Worm (Caenorhabditis elegans) whole organism, L4 larva: ENCODE data around the gene ZK430.5.

Experiments
- F37D6.2 ChIP-seq: sonication (generic microtip); optimal IDR thresholded peaks from 2 replicates; lab custom pipeline; 2016; ENCODE audit warnings: mild to moderate bottlenecking, missing genetic modification characterization, missing compliant biosample characterization
- F49E8.2 ChIP-seq: sonication (generic microtip); optimal IDR thresholded peaks from 2 replicates; lab custom pipeline; 2016; ENCODE audit warnings: missing compliant biosample characterization, mild to moderate bottlenecking, missing genetic modification characterization, borderline replicate concordance
- R02D3.7 ChIP-seq: fragments of 150-350 bp; sonication (generic microtip); optimal IDR thresholded peaks from 3 replicates; lab custom pipeline; 2014; ENCODE audit warnings: missing biosample characterization, missing genetic modification characterization
- ZK546.5 ChIP-seq, 2 experiments: sonication (generic microtip); optimal IDR thresholded peaks; 2 replicates each; lab custom pipeline; 2017; ENCODE audit warnings: missing biosample characterization in 2 of 2, missing genetic modification characterization in 2 of 2
- ama-1 ChIP-seq: fragments of 150-350 bp; optimal IDR thresholded peaks from 2 replicates; lab custom pipeline; 2014; ENCODE audit warnings: inconsistent platforms, mixed read lengths
- arid-1 ChIP-seq: fragments of 200-800 bp; sonication (Bioruptor generic); conservative IDR thresholded peaks from 2 replicates; pipeline ENCODE4 v1.3.6; 2022; ENCODE audit warnings: missing genetic modification reagents, missing genetic modification characterization, missing compliant biosample characterization
- attf-4 ChIP-seq: sonication (generic microtip); optimal IDR thresholded peaks from 3 replicates; lab custom pipeline; 2017; ENCODE audit warnings: missing biosample characterization, missing genetic modification characterization
- ceh-32 ChIP-seq: sonication (generic microtip); optimal IDR thresholded peaks from 2 replicates; lab custom pipeline; 2016; ENCODE audit warnings: mild to moderate bottlenecking, missing genetic modification characterization, missing compliant biosample characterization; ENCODE audit not compliant: poor library complexity
- cey-2 ChIP-seq: sonication (generic microtip); optimal IDR thresholded peaks from 3 replicates; lab custom pipeline; 2017; ENCODE audit warnings: missing genetic modification characterization, mild to moderate bottlenecking, missing compliant biosample characterization, antibody characterized with exemption, borderline replicate concordance; ENCODE audit not compliant: insufficient read depth
- daf-12 ChIP-seq: fragments of 150-350 bp; optimal IDR thresholded peaks from 2 replicates; lab custom pipeline; 2014; ENCODE audit warnings: missing biosample characterization, missing genetic modification reagents, missing genetic modification characterization
- daf-16 ChIP-seq, 3 experiments: sonication (generic microtip); optimal IDR thresholded peaks; 2 replicates each; lab custom pipeline; 2016 to 2017; ENCODE audit warnings: missing genetic modification characterization in 3 of 3, missing genetic modification reagents in 3 of 3, mild to moderate bottlenecking in 2 of 3, missing compliant biosample characterization in 2 of 3, missing biosample characterization in 1 of 3, moderate library complexity in 1 of 3
- daf-19 ChIP-seq: fragments of 200-800 bp; sonication (Bioruptor generic); conservative IDR thresholded peaks from 2 replicates; pipeline ENCODE4 v1.3.6; 2022; ENCODE audit warnings: missing genetic modification characterization, missing compliant biosample characterization
- dpl-1 ChIP-seq: fragments of 150-350 bp; optimal IDR thresholded peaks from 2 replicates; lab custom pipeline; 2014; ENCODE audit warnings: missing biosample characterization, missing genetic modification reagents, missing genetic modification characterization
- duxl-1 ChIP-seq: sonication (generic microtip); optimal IDR thresholded peaks from 2 replicates; lab custom pipeline; 2016; ENCODE audit warnings: mild to moderate bottlenecking, missing genetic modification characterization, moderate library complexity, missing compliant biosample characterization; ENCODE audit not compliant: poor library complexity
- fkh-10 ChIP-seq: fragments of 150-350 bp; optimal IDR thresholded peaks from 2 replicates; lab custom pipeline; 2014; ENCODE audit warnings: missing biosample characterization, missing genetic modification reagents, missing genetic modification characterization
- gei-8 ChIP-seq: fragments of 200-800 bp; sonication (Bioruptor generic); optimal IDR thresholded peaks from 2 replicates; lab custom pipeline; 2018; ENCODE audit warnings: mild to moderate bottlenecking, missing genetic modification characterization, missing compliant biosample characterization
- hif-1 ChIP-seq, 2 experiments: sonication (generic microtip); optimal IDR thresholded peaks; 2 replicates each; lab custom pipeline; 2016 to 2017; ENCODE audit warnings: missing compliant biosample characterization in 2 of 2, missing genetic modification characterization in 2 of 2, missing genetic modification reagents in 2 of 2, missing genotype in 2 of 2, mild to moderate bottlenecking in 1 of 2
- hlh-30 ChIP-seq: sonication (generic microtip); optimal IDR thresholded peaks from 2 replicates; lab custom pipeline; 2017; ENCODE audit warnings: antibody characterized with exemption, mild to moderate bottlenecking, missing genetic modification characterization, missing compliant biosample characterization; ENCODE audit not compliant: insufficient read depth
- jun-1 ChIP-seq: fragments of 150-350 bp; optimal IDR thresholded peaks from 2 replicates; lab custom pipeline; 2014; ENCODE audit warnings: missing biosample characterization, missing genetic modification reagents, missing genetic modification characterization
- lim-7 ChIP-seq: fragments of 200-800 bp; sonication (Bioruptor generic); IDR thresholded peaks from 2 replicates; pipeline ENCODE4 v1.3.6; 2022; ENCODE audit warnings: missing genetic modification characterization, missing compliant biosample characterization
- lin-13 ChIP-seq: fragments of 150-350 bp; optimal IDR thresholded peaks from 2 replicates; lab custom pipeline; 2014; ENCODE audit warnings: missing biosample characterization, missing genetic modification reagents, missing genetic modification characterization
- lin-29 ChIP-seq: fragments of 200-800 bp; sonication (Bioruptor generic); IDR thresholded peaks from 2 replicates; pipeline ENCODE4 v1.3.6; 2022; ENCODE audit warnings: missing genetic modification reagents, missing genetic modification characterization, missing compliant biosample characterization
- lin-38 ChIP-seq: fragments of 200-800 bp; sonication (Bioruptor generic); IDR thresholded peaks from 2 replicates; pipeline ENCODE4 v1.3.6; 2022; ENCODE audit warnings: missing genetic modification reagents, missing genetic modification characterization, missing compliant biosample characterization
- lin-39 ChIP-seq: fragments of 150-350 bp; optimal IDR thresholded peaks from 2 replicates; lab custom pipeline; 2014; ENCODE audit warnings: missing biosample characterization, missing genetic modification reagents, missing genetic modification characterization
- lsy-2 ChIP-seq, 2 experiments: fragments of 150-350 bp in 1 of 2; sonication (generic microtip) in 1 of 2; optimal IDR thresholded peaks; 2 replicates each; lab custom pipeline; 2014 to 2017; ENCODE audit warnings: missing biosample characterization in 2 of 2, missing genetic modification characterization in 2 of 2
- madf-5 ChIP-seq, 2 experiments: fragments of 200-800 bp; sonication (Bioruptor generic); IDR thresholded peaks; 2 replicates each; pipeline ENCODE4 v1.3.6; 2022; ENCODE audit warnings: missing compliant biosample characterization in 2 of 2, missing genetic modification characterization in 2 of 2
- mep-1 ChIP-seq: fragments of 150-350 bp; sonication (generic microtip); optimal IDR thresholded peaks from 3 replicates; lab custom pipeline; 2014; ENCODE audit warnings: missing biosample characterization, missing genetic modification characterization
- mes-2 ChIP-seq: sonication (generic microtip); optimal IDR thresholded peaks from 2 replicates; lab custom pipeline; 2016; ENCODE audit warnings: missing genotype, mild to moderate bottlenecking, missing genetic modification characterization, missing compliant biosample characterization; ENCODE audit not compliant: poor library complexity, severe bottlenecking
- mxl-3 ChIP-seq: fragments of 200-800 bp; sonication (Bioruptor generic); optimal IDR thresholded peaks from 2 replicates; lab custom pipeline; 2018; ENCODE audit warnings: mild to moderate bottlenecking, missing genetic modification characterization, missing compliant biosample characterization
- nhr-10 ChIP-seq: fragments of 150-350 bp; optimal IDR thresholded peaks from 2 replicates; lab custom pipeline; 2014; ENCODE audit warnings: missing biosample characterization, missing genetic modification characterization
- nhr-102 ChIP-seq: sonication (generic microtip); optimal IDR thresholded peaks from 2 replicates; lab custom pipeline; 2016; ENCODE audit warnings: mild to moderate bottlenecking, missing genetic modification characterization, moderate library complexity, missing compliant biosample characterization
- nhr-11 ChIP-seq: fragments of 150-350 bp; optimal IDR thresholded peaks from 2 replicates; lab custom pipeline; 2014; ENCODE audit warnings: missing biosample characterization, missing genetic modification characterization
- nhr-28 ChIP-seq: fragments of 150-350 bp; optimal IDR thresholded peaks from 2 replicates; lab custom pipeline; 2014; ENCODE audit warnings: missing biosample characterization, missing genetic modification characterization
- nhr-42 ChIP-seq: fragments of 200-800 bp; sonication (Bioruptor generic); IDR thresholded peaks from 2 replicates; pipeline ENCODE4 v1.3.6; 2022; ENCODE audit warnings: missing genetic modification characterization, missing compliant biosample characterization
- nhr-48 ChIP-seq: sonication (generic microtip); optimal IDR thresholded peaks from 2 replicates; lab custom pipeline; 2016; ENCODE audit warnings: mild to moderate bottlenecking, missing genetic modification characterization, missing compliant biosample characterization
- nhr-6 ChIP-seq: fragments of 150-350 bp; optimal IDR thresholded peaks from 2 replicates; lab custom pipeline; 2014; ENCODE audit warnings: missing biosample characterization, missing genetic modification characterization
- nhr-76 ChIP-seq: fragments of 150-350 bp; optimal IDR thresholded peaks from 2 replicates; lab custom pipeline; 2014; ENCODE audit warnings: missing biosample characterization, missing genetic modification characterization
- php-3 ChIP-seq: fragments of 200-800 bp; sonication (Bioruptor generic); IDR thresholded peaks from 2 replicates; pipeline ENCODE4 v1.3.6; 2022; ENCODE audit warnings: missing genetic modification reagents, missing genetic modification characterization, missing compliant biosample characterization
- pqm-1 ChIP-seq: sonication (generic microtip); optimal IDR thresholded peaks from 2 replicates; lab custom pipeline; 2017; ENCODE audit warnings: missing biosample characterization, missing genetic modification characterization
- skn-1 ChIP-seq: fragments of 150-350 bp; optimal IDR thresholded peaks from 2 replicates; lab custom pipeline; 2014; ENCODE audit warnings: missing biosample characterization, missing genetic modification characterization
- snpc-4 ChIP-seq: fragments of 150-350 bp; optimal IDR thresholded peaks from 2 replicates; lab custom pipeline; 2014; ENCODE audit warnings: missing biosample characterization, missing genetic modification characterization
- tag-97 ChIP-seq: fragments of 200-800 bp; sonication (Bioruptor generic); IDR thresholded peaks from 2 replicates; pipeline ENCODE4 v1.3.6; 2022; ENCODE audit warnings: missing genetic modification characterization, missing compliant biosample characterization
- unc-130 ChIP-seq: sonication (generic microtip); optimal IDR thresholded peaks from 2 replicates; lab custom pipeline; 2016; ENCODE audit warnings: missing genetic modification reagents, missing genetic modification characterization, missing compliant biosample characterization
- unc-39 ChIP-seq: sonication (generic microtip); optimal IDR thresholded peaks from 2 replicates; lab custom pipeline; 2017; ENCODE audit warnings: missing biosample characterization, missing genetic modification characterization
- unc-62 ChIP-seq, 3 experiments: fragments of 150-350 bp in 1 of 3; sonication (generic microtip); optimal IDR thresholded peaks in 2 of 3; peaks in 1 of 3; 1 replicate in 1 of 3; 2 replicates in 2 of 3; lab custom pipeline; 2014 to 2017; ENCODE audit warnings: missing biosample characterization in 3 of 3, missing genetic modification characterization in 3 of 3, missing genetic modification reagents in 3 of 3, missing genotype in 1 of 3
- vab-7 ChIP-seq: fragments of 200-800 bp; sonication (Bioruptor generic); IDR thresholded peaks from 2 replicates; pipeline ENCODE4 v1.3.6; 2022; ENCODE audit warnings: missing genetic modification reagents, missing genetic modification characterization, missing compliant biosample characterization
- zfp-2 ChIP-seq: sonication (generic microtip); optimal IDR thresholded peaks from 2 replicates; lab custom pipeline; 2016; ENCODE audit warnings: mild to moderate bottlenecking, missing genetic modification characterization, missing compliant biosample characterization
- zip-2 ChIP-seq: fragments of 150-350 bp; optimal IDR thresholded peaks from 2 replicates; lab custom pipeline; 2014; ENCODE audit warnings: missing biosample characterization, missing genetic modification characterization

ZK430.5 gene

ce11 chrII:4376295-4377172 lies 28.9 kb upstream of the ZK430.5 start, which contains the start of gene ntl-2:
Gene ntl-2, minus strand, starts transcription at chrII:4376465.
- TF ChIP-seq nhr-11 (tag; lab: Kevin White, UChicago), result peak; percentile 90
- peak; percentile 87 for TF ChIP-seq F37D6.2 (tag; lab: Kevin White, UChicago)
- TF ChIP-seq lin-13 (GFP tag; lab: Kevin White, UChicago), result peak; percentile 91
- peak; percentile 86 for TF ChIP-seq arid-1 (GFP tag; lab: Robert Waterston, UW)
- peak; percentile 90 for TF ChIP-seq nhr-42 (GFP tag; lab: Robert Waterston, UW)
- TF ChIP-seq snpc-4 (tag; lab: Kevin White, UChicago), result no peak
- peak; percentile 18 for TF ChIP-seq cey-2 (tag; lab: Kevin White, UChicago)
- TF ChIP-seq unc-62 (GFP tag; optimal IDR thresholded peaks at IDR 0.05 in 1 of 2; lab: Kevin White, UChicago), result peak in 1 of 2 experiments; percentile 96
- TF ChIP-seq unc-62 (tag; optimal IDR thresholded peaks at IDR 0.05; lab: Kevin White, UChicago), result no peak
- TF ChIP-seq pqm-1 (tag; lab: Kevin White, UChicago), result peak; percentile 11
- no peak for TF ChIP-seq unc-130 (GFP tag; lab: Kevin White, UChicago)
- TF ChIP-seq hif-1 (tag; optimal IDR thresholded peaks at IDR 0.05; lab: Kevin White, UChicago), result peak; percentile 20 to 95
- TF ChIP-seq lim-7 (GFP tag; lab: Robert Waterston, UW), result peak; percentile 71; the same call in 1 of the 2 replicates
- no peak for TF ChIP-seq zip-2 (tag; lab: Kevin White, UChicago)
- TF ChIP-seq fkh-10 (GFP tag; lab: Kevin White, UChicago), result peak; percentile 59
- no peak for TF ChIP-seq daf-12
- peak; percentile 77 for TF ChIP-seq nhr-48 (tag; lab: Kevin White, UChicago)
- no peak for TF ChIP-seq tag-97 (GFP tag; lab: Robert Waterston, UW)
- peak; percentile 91 for TF ChIP-seq mes-2
- peak; percentile 79 for TF ChIP-seq nhr-102 (tag; lab: Kevin White, UChicago)
- peak; percentile 14 for TF ChIP-seq nhr-10 (tag; lab: Kevin White, UChicago)
- peak in 1 of 2 experiments; percentile 81 for TF ChIP-seq daf-16 (GFP tag; optimal IDR thresholded peaks at IDR 0.05; lab: Kevin White, UChicago)
- TF ChIP-seq daf-16 (tag; optimal IDR thresholded peaks at IDR 0.05; lab: Kevin White, UChicago), result peak; percentile 88
- peak; percentile 32 to 96 for TF ChIP-seq ZK546.5 (tag; optimal IDR thresholded peaks at IDR 0.05; lab: Kevin White, UChicago)
- no peak for TF ChIP-seq R02D3.7 (tag; lab: Kevin White, UChicago)
- TF ChIP-seq lsy-2 (tag; optimal IDR thresholded peaks at IDR 0.05; lab: Kevin White, UChicago), result peak; percentile 98 to 99
- TF ChIP-seq mep-1 (tag; lab: Kevin White, UChicago), result peak; percentile 98
- no peak for TF ChIP-seq ceh-32 (tag; lab: Kevin White, UChicago)
- peak; percentile 74 for TF ChIP-seq vab-7 (GFP tag; lab: Robert Waterston, UW)
- no peak for TF ChIP-seq nhr-76 (tag; lab: Kevin White, UChicago)
- TF ChIP-seq gei-8 (GFP tag; lab: Kevin White, UChicago), result peak; percentile 67
- peak; percentile 57; the same call in 1 of the 2 replicates for TF ChIP-seq php-3
- TF ChIP-seq zfp-2 (tag; lab: Kevin White, UChicago), result peak; percentile 76
- peak; percentile 83 for TF ChIP-seq nhr-28 (tag; lab: Kevin White, UChicago)
- TF ChIP-seq hlh-30, result peak; percentile 92
- 0 out of 2 replicates have a peak, but pooled peaks have one; percentile 41 for TF ChIP-seq lin-29
- peak; percentile 86 for TF ChIP-seq duxl-1
- peak; percentile 77 for TF ChIP-seq dpl-1 (GFP tag; lab: Kevin White, UChicago)
- TF ChIP-seq F49E8.2 (tag; lab: Kevin White, UChicago), result no peak
- TF ChIP-seq madf-5 (GFP tag; IDR thresholded peaks at IDR 0.05; lab: Robert Waterston, UW), result peak in 1 of 2 experiments; percentile 93; a peak in 2 of 4 replicates
- TF ChIP-seq skn-1, result no peak
- no peak for TF ChIP-seq attf-4 (tag; lab: Kevin White, UChicago)
- no peak for TF ChIP-seq daf-19 (GFP tag; lab: Robert Waterston, UW)
- TF ChIP-seq lin-38 (GFP tag; lab: Robert Waterston, UW), result peak; percentile 95
- TF ChIP-seq mxl-3 (GFP tag; lab: Kevin White, UChicago), result peak; percentile 96
- no peak for TF ChIP-seq unc-39
- TF ChIP-seq jun-1 (tag; lab: Kevin White, UChicago), result peak; percentile 89
- TF ChIP-seq nhr-6 (tag; lab: Kevin White, UChicago), result peak; percentile 96
- peak; percentile 10 for TF ChIP-seq ama-1
- no peak for TF ChIP-seq lin-39 (tag; lab: Kevin White, UChicago)
